Worm (Caenorhabditis elegans): Measurements from ENCODE around the gene C28H8.7.

- TF ChIP-seq ama-1 (optimal IDR thresholded peaks at IDR 0.05): no peak
- no peak for TF ChIP-seq tbx-2 (tag; optimal IDR thresholded peaks at IDR 0.05)
- TF ChIP-seq fkh-10 (GFP tag; optimal IDR thresholded peaks at IDR 0.05): no peak
- TF ChIP-seq odd-2 (tag; optimal IDR thresholded peaks at IDR 0.05): no peak
- TF ChIP-seq hlh-13 (GFP tag; optimal IDR thresholded peaks at IDR 0.05): no peak
- no peak for TF ChIP-seq tbx-7 (tag; optimal IDR thresholded peaks at IDR 0.05)
- TF ChIP-seq nhr-11 (tag; optimal IDR thresholded peaks at IDR 0.05): no peak
- TF ChIP-seq sdc-2 (tag; optimal IDR thresholded peaks at IDR 0.05): no peak
- no peak for TF ChIP-seq pat-9 (tag; optimal IDR thresholded peaks at IDR 0.05)
- no peak for TF ChIP-seq hlh-30 (tag; optimal IDR thresholded peaks at IDR 0.05; ENCODE audit: insufficient read depth)
Observed at ce11 chrIII:5892909-5893308, 6.1 kb upstream of the C28H8.7 start.
